Worm (Caenorhabditis elegans): Measurements from ENCODE around the gene F11F1.1.
A peak's percentile ranks its signal among the peaks of the same experiment; 100 is the strongest.

Gene F11F1.1

DNA sequence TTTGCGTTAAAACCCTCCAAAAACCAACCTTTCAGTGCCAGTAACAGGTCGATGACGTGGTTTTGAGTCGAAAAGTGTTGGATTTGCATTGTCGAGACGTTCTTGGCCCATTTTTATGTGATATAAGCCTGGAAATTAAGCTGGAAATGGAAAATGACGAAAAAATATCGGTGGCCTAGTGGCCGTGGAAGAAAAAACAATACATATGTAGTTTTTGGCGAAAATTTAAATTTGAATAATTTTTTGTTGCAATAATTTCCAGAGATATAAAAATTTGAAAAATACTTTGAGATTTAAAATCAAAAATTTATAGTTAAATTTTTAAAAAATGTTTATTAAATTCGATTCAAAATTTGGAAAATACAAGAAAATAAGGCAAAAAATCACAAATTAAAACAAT lies 44.1 kb downstream of the F11F1.1 start, which contains the start of gene ciao-2B:
Gene ciao-2B (minus strand): TSS at position 130 of the 400 bp plus-strand sequence.
- TF ChIP-seq tbx-37 (GFP tag; conservative IDR thresholded peaks at IDR 0.05) (peak; percentile 35; the same call in 1 of the 2 replicates), tra-4 (tag; optimal IDR thresholded peaks at IDR 0.05) (no peak), sea-1 (GFP tag; conservative IDR thresholded peaks at IDR 0.05) (no peak), hmg-4 (GFP tag; optimal IDR thresholded peaks at IDR 0.05) (no peak)

- TF ChIP-seq pes-1 (GFP tag; IDR thresholded peaks at IDR 0.05) (peak; percentile 39; the same call in 1 of the 2 replicates), tbx-11 (GFP tag; IDR thresholded peaks at IDR 0.05) (peak; percentile 25; the same call in 1 of the 2 replicates)
These were observed 52.1 kb downstream of the F11F1.1 start for ce11 chrIII:13447439-13447838.

DNA sequence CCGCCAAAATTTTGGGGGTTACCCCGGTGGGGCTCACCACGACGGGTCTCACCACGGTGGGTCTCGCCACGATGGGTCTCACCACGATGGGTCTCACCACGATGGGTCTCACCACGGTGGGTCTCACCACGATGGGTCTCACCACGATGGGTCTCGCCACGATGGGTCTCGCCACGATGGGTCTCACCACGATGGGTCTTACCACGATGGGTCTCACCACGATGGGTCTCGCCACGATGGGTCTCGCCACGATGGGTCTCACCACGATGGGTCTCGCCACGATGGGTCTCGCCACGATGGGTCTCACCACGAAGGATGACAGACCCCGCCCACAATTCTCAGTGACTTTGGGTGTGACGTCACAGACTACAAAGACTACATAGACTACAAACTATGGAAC lies 52.9 kb downstream of the F11F1.1 start:
- TF ChIP-seq tbx-37 (GFP tag; conservative IDR thresholded peaks at IDR 0.05), result 0 out of 2 replicates have a peak, but pooled peaks have one; percentile 32
